Fruit fly (Drosophila melanogaster) Kc167 (cell line): ENCODE results near the gene Hsp60A.
A peak's percentile ranks its signal among the peaks of the same experiment; 100 is the strongest.

Experiments
- Myc ChIP-seq: fragments of >200 bp; optimal IDR thresholded peaks from 2 replicates; lab custom pipeline; 2017; ENCODE audit warnings: missing external identifiers
- Sin3A ChIP-seq: fragments of >200 bp; optimal IDR thresholded peaks from 2 replicates; lab custom pipeline; 2018; ENCODE audit warnings: missing external identifiers
- h ChIP-seq: fragments of >200 bp; optimal IDR thresholded peaks from 3 replicates; lab custom pipeline; 2018; ENCODE audit warnings: missing external identifiers
- insv ChIP-seq: fragments of >200 bp; optimal IDR thresholded peaks from 3 replicates; lab custom pipeline; 2018; ENCODE audit warnings: missing external identifiers
- psq ChIP-seq: fragments of >200 bp; optimal IDR thresholded peaks from 2 replicates; lab custom pipeline; 2017; ENCODE audit warnings: missing external identifiers
- ttk ChIP-seq: sonication (Bioruptor generic); optimal IDR thresholded peaks from 2 replicates; lab custom pipeline; 2017; ENCODE audit warnings: missing external identifiers

DNA sequence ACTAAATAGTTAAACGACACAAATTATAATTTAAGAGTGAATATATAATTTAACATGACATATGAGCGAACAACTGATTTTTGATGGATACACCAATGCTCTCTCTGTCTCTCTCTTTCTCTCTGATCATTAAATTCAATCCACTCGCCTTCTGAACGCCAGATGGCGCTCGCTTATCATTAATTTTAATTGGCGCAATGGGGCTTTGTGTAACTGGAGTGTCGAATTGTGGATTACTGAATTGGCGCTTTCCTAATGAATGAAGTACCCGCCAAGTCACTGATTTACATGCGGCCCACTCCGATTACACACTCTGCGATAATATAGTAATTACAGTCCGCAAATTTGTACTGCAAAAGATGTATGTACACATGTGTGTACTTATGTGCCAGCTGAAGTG, 26.4 kb upstream of the Hsp60A start:
- no peak for TF ChIP-seq ttk (lab: Kevin White, UChicago)
- TF ChIP-seq insv (lab: Kevin White, UChicago) = no peak
- no peak for TF ChIP-seq psq (lab: Kevin White, UChicago)
- peak; percentile 86 for TF ChIP-seq h (lab: Kevin White, UChicago)
- no peak for TF ChIP-seq Sin3A (lab: Kevin White, UChicago)
- no peak for TF ChIP-seq Myc (lab: Kevin White, UChicago)
